Fruit fly (Drosophila melanogaster) whole organism, embryonic: Measurements from ENCODE around the gene Dhdds.

ENCODE experiments used
- CG11093 ChIP-seq: fragments of 200-800 bp; sonication (Bioruptor generic); IDR thresholded peaks from 3 replicates; pipeline ENCODE4 v1.3.6; 2022; ENCODE audit warnings: missing biosample characterization, missing genetic modification characterization
- CG11696 ChIP-seq: fragments of 200-800 bp; sonication (Bioruptor generic); IDR thresholded peaks from 2 replicates; pipeline ENCODE4 v1.3.6; 2022; ENCODE audit warnings: missing biosample characterization, missing genetic modification characterization
- CG12769 ChIP-seq: fragments of 200-800 bp; sonication (Bioruptor generic); optimal IDR thresholded peaks from 2 replicates; lab custom pipeline; 2019; ENCODE audit warnings: missing biosample characterization, mild to moderate bottlenecking, missing genetic modification characterization, moderate library complexity
- CG13123 ChIP-seq: fragments of 200-800 bp; sonication (Bioruptor generic); optimal IDR thresholded peaks from 2 replicates; lab custom pipeline; 2016; ENCODE audit warnings: missing biosample characterization, missing genetic modification characterization
- CG13424 ChIP-seq: fragments of 200-800 bp; sonication (Bioruptor generic); optimal IDR thresholded peaks from 2 replicates; lab custom pipeline; 2019; ENCODE audit warnings: missing biosample characterization, mild to moderate bottlenecking, missing genetic modification characterization, moderate library complexity
- CG16863 ChIP-seq: fragments of 200-800 bp; sonication (Bioruptor generic); optimal IDR thresholded peaks from 3 replicates; lab custom pipeline; 2016; ENCODE audit warnings: missing biosample characterization, missing genetic modification characterization
- CG17361 ChIP-seq: fragments of 200-800 bp; sonication (Bioruptor generic); IDR thresholded peaks from 3 replicates; pipeline ENCODE4 v1.3.6; 2022; ENCODE audit warnings: missing biosample characterization, missing genetic modification characterization
- CG2875 ChIP-seq: fragments of 200-800 bp; sonication (Bioruptor generic); optimal IDR thresholded peaks from 2 replicates; lab custom pipeline; 2017; ENCODE audit warnings: missing biosample characterization, mild to moderate bottlenecking, missing genetic modification characterization, missing genetic modification reagents
- CG31365 ChIP-seq: fragments of 200-800 bp; sonication (Bioruptor generic); optimal IDR thresholded peaks from 2 replicates; lab custom pipeline; 2018; ENCODE audit warnings: missing biosample characterization, mild to moderate bottlenecking, missing genetic modification characterization
- CG32532 ChIP-seq: fragments of 200-800 bp; sonication (Bioruptor generic); IDR thresholded peaks from 2 replicates; pipeline ENCODE4 v1.3.6; 2022; ENCODE audit warnings: missing biosample characterization, missing genetic modification characterization
- CG43689 ChIP-seq: fragments of 200-800 bp; sonication (Bioruptor generic); IDR thresholded peaks from 2 replicates; pipeline ENCODE4 v1.3.6; 2022; ENCODE audit warnings: missing biosample characterization, missing genetic modification characterization
- CG4404 ChIP-seq: fragments of 200-800 bp; sonication (Bioruptor generic); IDR thresholded peaks from 2 replicates; pipeline ENCODE4 v1.3.6; 2022; ENCODE audit warnings: missing biosample characterization, missing genetic modification characterization
- CG6175 ChIP-seq: fragments of 200-800 bp; sonication (Bioruptor generic); IDR thresholded peaks from 3 replicates; pipeline ENCODE4 v1.3.6; 2022; ENCODE audit warnings: missing biosample characterization, missing genetic modification characterization
- CG9932 ChIP-seq: fragments of 200-800 bp; sonication (Bioruptor generic); IDR thresholded peaks from 2 replicates; pipeline ENCODE4 v1.3.6; 2022; ENCODE audit warnings: missing biosample characterization, missing genetic modification characterization
- Doc2 ChIP-seq: fragments of 200-800 bp; sonication (Bioruptor generic); IDR thresholded peaks from 2 replicates; pipeline ENCODE4 v1.3.6; 2022; ENCODE audit warnings: missing biosample characterization, missing genetic modification characterization
- Gug ChIP-seq: fragments of 200-800 bp; sonication (Bioruptor generic); IDR thresholded peaks from 4 replicates; pipeline ENCODE4 v1.3.6; 2022; ENCODE audit warnings: missing biosample characterization, missing genetic modification characterization
- NC2β ChIP-seq: fragments of 200-800 bp; sonication (Bioruptor generic); optimal IDR thresholded peaks from 2 replicates; lab custom pipeline; 2016; ENCODE audit warnings: missing biosample characterization, missing genetic modification characterization
- NFAT ChIP-seq: fragments of 200-800 bp; sonication (Bioruptor generic); IDR thresholded peaks from 2 replicates; pipeline ENCODE4 v1.3.6; 2022; ENCODE audit warnings: missing biosample characterization, missing genetic modification characterization
- PHDP ChIP-seq: fragments of 200-800 bp; sonication (Bioruptor generic); optimal IDR thresholded peaks from 3 replicates; lab custom pipeline; 2018; ENCODE audit warnings: missing biosample characterization, mild to moderate bottlenecking, missing genetic modification characterization, moderate library complexity
- Poxn ChIP-seq: fragments of 200-800 bp; sonication (Bioruptor generic); IDR thresholded peaks from 2 replicates; pipeline ENCODE4 v1.3.6; 2022; ENCODE audit warnings: missing biosample characterization, missing genetic modification characterization
- Ptx1 ChIP-seq: fragments of 200-800 bp; sonication (Bioruptor generic); IDR thresholded peaks from 2 replicates; pipeline ENCODE4 v1.3.6; 2022; ENCODE audit warnings: missing biosample characterization, missing genetic modification characterization
- Sin3A ChIP-seq: fragments of >200 bp; optimal IDR thresholded peaks from 2 replicates; lab custom pipeline; 2018
- Sry-β ChIP-seq: fragments of 200-800 bp; sonication (Bioruptor generic); optimal IDR thresholded peaks from 2 replicates; lab custom pipeline; 2018; ENCODE audit warnings: missing biosample characterization, mild to moderate bottlenecking, missing genetic modification characterization, moderate library complexity
- ab ChIP-seq: fragments of 200-800 bp; sonication (Bioruptor generic); optimal IDR thresholded peaks from 2 replicates; lab custom pipeline; 2016; ENCODE audit warnings: missing biosample characterization, missing genetic modification characterization
- ase ChIP-seq: fragments of 200-800 bp; sonication (Bioruptor generic); IDR thresholded peaks from 3 replicates; pipeline ENCODE4 v1.3.6; 2022; ENCODE audit warnings: missing biosample characterization, missing genetic modification characterization
- bigmax ChIP-seq: fragments of 200-800 bp; sonication (Bioruptor generic); optimal IDR thresholded peaks from 2 replicates; lab custom pipeline; 2018; ENCODE audit warnings: missing biosample characterization, mild to moderate bottlenecking, missing genetic modification characterization
- bowl ChIP-seq: fragments of 200-800 bp; sonication (Bioruptor generic); IDR thresholded peaks from 2 replicates; pipeline ENCODE4 v1.3.6; 2022; ENCODE audit warnings: missing biosample characterization, missing genetic modification characterization
- chn ChIP-seq: fragments of 200-800 bp; sonication (Bioruptor generic); optimal IDR thresholded peaks from 2 replicates; lab custom pipeline; 2016; ENCODE audit warnings: missing biosample characterization, missing genetic modification characterization
- corto ChIP-seq: fragments of 200-800 bp; sonication (Bioruptor generic); optimal IDR thresholded peaks from 2 replicates; lab custom pipeline; 2016; ENCODE audit warnings: missing biosample characterization, mild to moderate bottlenecking, missing genetic modification characterization, moderate library complexity
- crc ChIP-seq: fragments of 200-800 bp; sonication (Bioruptor generic); optimal IDR thresholded peaks from 2 replicates; lab custom pipeline; 2016; ENCODE audit warnings: missing biosample characterization, missing genetic modification characterization
- danr ChIP-seq: fragments of 200-800 bp; sonication (Bioruptor generic); IDR thresholded peaks from 2 replicates; pipeline ENCODE4 v1.3.6; 2022; ENCODE audit warnings: missing biosample characterization, missing genetic modification characterization
- dimm ChIP-seq: fragments of 200-800 bp; sonication (Bioruptor generic); IDR thresholded peaks from 2 replicates; pipeline ENCODE4 v1.3.6; 2022; ENCODE audit warnings: missing biosample characterization, missing genetic modification characterization
- dm ChIP-seq: fragments of 200-800 bp; sonication (Bioruptor generic); optimal IDR thresholded peaks from 3 replicates; lab custom pipeline; 2016; ENCODE audit warnings: missing biosample characterization, missing genetic modification characterization
- en ChIP-seq: fragments of 200-800 bp; sonication (Bioruptor generic); optimal IDR thresholded peaks from 2 replicates; lab custom pipeline; 2016; ENCODE audit warnings: missing biosample characterization, missing genetic modification characterization
- fd64A ChIP-seq: fragments of 200-800 bp; sonication (Bioruptor generic); optimal IDR thresholded peaks from 3 replicates; lab custom pipeline; 2018; ENCODE audit warnings: missing biosample characterization, mild to moderate bottlenecking, missing genetic modification characterization
- fru ChIP-seq: fragments of >200 bp; optimal IDR thresholded peaks from 2 replicates; lab custom pipeline; 2017
- ftz-f1 ChIP-seq: fragments of 200-800 bp; sonication (Bioruptor generic); optimal IDR thresholded peaks from 2 replicates; lab custom pipeline; 2016; ENCODE audit warnings: missing biosample characterization, missing genetic modification characterization
- gsb-n ChIP-seq: fragments of 200-800 bp; sonication (Bioruptor generic); optimal IDR thresholded peaks from 3 replicates; lab custom pipeline; 2018; ENCODE audit warnings: missing biosample characterization, mild to moderate bottlenecking, missing genetic modification characterization
- hb ChIP-seq: fragments of 200-800 bp; sonication (Bioruptor generic); IDR thresholded peaks from 3 replicates; pipeline ENCODE4 v1.3.6; 2022; ENCODE audit warnings: missing biosample characterization, missing genetic modification characterization; ENCODE audit not compliant: partially characterized antibody
- ind ChIP-seq: fragments of 200-800 bp; sonication (Bioruptor generic); optimal IDR thresholded peaks from 3 replicates; lab custom pipeline; 2016; ENCODE audit warnings: missing biosample characterization, missing genetic modification characterization
- jing ChIP-seq: fragments of 200-800 bp; sonication (Bioruptor generic); optimal IDR thresholded peaks from 2 replicates; lab custom pipeline; 2018; ENCODE audit warnings: missing biosample characterization, mild to moderate bottlenecking, missing genetic modification characterization
- kay ChIP-seq: fragments of 200-800 bp; sonication (Bioruptor generic); optimal IDR thresholded peaks from 2 replicates; lab custom pipeline; 2016; ENCODE audit warnings: missing biosample characterization, missing genetic modification characterization
- ken ChIP-seq: fragments of 200-800 bp; sonication (Bioruptor generic); IDR thresholded peaks from 3 replicates; pipeline ENCODE4 v1.3.6; 2022; ENCODE audit warnings: missing biosample characterization, missing genetic modification characterization
- nerfin-1 ChIP-seq: fragments of 200-800 bp; sonication (Bioruptor generic); optimal IDR thresholded peaks from 3 replicates; lab custom pipeline; 2019; ENCODE audit warnings: missing biosample characterization, mild to moderate bottlenecking, missing genetic modification characterization, moderate library complexity
- odd ChIP-seq: fragments of 200-800 bp; sonication (Bioruptor generic); optimal IDR thresholded peaks from 2 replicates; lab custom pipeline; 2017; ENCODE audit warnings: missing biosample characterization, mild to moderate bottlenecking, missing genetic modification characterization
- pnt ChIP-seq: fragments of 200-800 bp; sonication (Bioruptor generic); optimal IDR thresholded peaks from 3 replicates; lab custom pipeline; 2016; ENCODE audit warnings: missing biosample characterization, missing genetic modification characterization
- psq ChIP-seq: fragments of 200-800 bp; sonication (Bioruptor generic); optimal IDR thresholded peaks from 2 replicates; lab custom pipeline; 2017; ENCODE audit warnings: missing biosample characterization, missing genetic modification characterization
- repo ChIP-seq: fragments of 200-800 bp; sonication (Bioruptor generic); optimal IDR thresholded peaks from 2 replicates; lab custom pipeline; 2016; ENCODE audit warnings: missing biosample characterization, missing genetic modification characterization
- salm ChIP-seq: fragments of 200-800 bp; sonication (Bioruptor generic); optimal IDR thresholded peaks from 2 replicates; lab custom pipeline; 2018; ENCODE audit warnings: missing biosample characterization, mild to moderate bottlenecking, missing genetic modification characterization
- sob ChIP-seq: fragments of 200-800 bp; sonication (Bioruptor generic); IDR thresholded peaks from 2 replicates; pipeline ENCODE4 v1.3.6; 2022; ENCODE audit warnings: missing biosample characterization, missing genetic modification characterization
- ssp ChIP-seq: fragments of 200-800 bp; sonication (Bioruptor generic); IDR thresholded peaks from 2 replicates; pipeline ENCODE4 v1.3.6; 2022; ENCODE audit warnings: missing biosample characterization, missing genetic modification characterization
- wdn ChIP-seq: fragments of 200-800 bp; sonication (Bioruptor generic); IDR thresholded peaks from 2 replicates; pipeline ENCODE4 v1.3.6; 2022; ENCODE audit warnings: missing biosample characterization, missing genetic modification characterization
- yki ChIP-seq: fragments of >200 bp; optimal IDR thresholded peaks from 3 replicates; lab custom pipeline; 2018

Gene Dhdds

dm6 chrX:7920081-7920688, 13.0 kb downstream of the Dhdds start, which contains the start of the genes hdm and Ykt6 (continued):
- peak; percentile 73; the same call in 1 of the 3 replicates for TF ChIP-seq CG6175 (GFP tag; lab: Robert Waterston, UW)
- TF ChIP-seq odd (GFP tag; lab: Kevin White, UChicago): no peak
- TF ChIP-seq pnt (GFP tag; lab: Kevin White, UChicago): peak; percentile 76
- peak; percentile 73 for TF ChIP-seq crc (GFP tag; lab: Kevin White, UChicago)
- peak; percentile 63; the same call in 1 of the 2 replicates for TF ChIP-seq bowl (GFP tag; lab: Robert Waterston, UW)
- no peak for TF ChIP-seq CG12769 (tag; lab: Kevin White, UChicago)
- no peak for TF ChIP-seq yki (lab: Kevin White, UChicago)
- TF ChIP-seq kay (GFP tag; lab: Kevin White, UChicago): peak; percentile 79
- TF ChIP-seq nerfin-1: peak; percentile 43
- TF ChIP-seq chn (GFP tag; lab: Kevin White, UChicago): peak; percentile 76
- TF ChIP-seq CG13424: peak; percentile 82
- peak; percentile 51 for TF ChIP-seq gsb-n (tag; lab: Kevin White, UChicago)
- peak; percentile 64 for TF ChIP-seq ssp (GFP tag; lab: Robert Waterston, UW)
- TF ChIP-seq CG4404: peak; percentile 79
- no peak for TF ChIP-seq ftz-f1 (GFP tag; lab: Kevin White, UChicago)
- no peak for TF ChIP-seq fru (lab: Kevin White, UChicago)
- peak; percentile 12 for TF ChIP-seq Sry-β
- peak; percentile 65 for TF ChIP-seq Sin3A (lab: Kevin White, UChicago)
- peak; percentile 12 for TF ChIP-seq salm (tag; lab: Kevin White, UChicago)
- peak; percentile 78; the same call in 3 of the 4 replicates for TF ChIP-seq Gug (GFP tag; lab: Robert Waterston, UW)
- no peak; the same call in 2 of the 3 replicates for TF ChIP-seq CG17361
- no peak for TF ChIP-seq CG43689
- TF ChIP-seq danr (GFP tag; lab: Robert Waterston, UW): peak; percentile 71; the same call in 1 of the 2 replicates
- TF ChIP-seq sob (GFP tag; lab: Robert Waterston, UW): peak; percentile 90
- TF ChIP-seq Ptx1 (GFP tag; lab: Robert Waterston, UW): peak; percentile 87
- no peak for TF ChIP-seq dimm (GFP tag; lab: Robert Waterston, UW)
- TF ChIP-seq dm (GFP tag; lab: Kevin White, UChicago): peak; percentile 67
- TF ChIP-seq CG2875 (GFP tag; lab: Kevin White, UChicago): peak; percentile 55
- TF ChIP-seq CG9932 (GFP tag; lab: Robert Waterston, UW): peak; percentile 90
- peak; percentile 58 for TF ChIP-seq en (GFP tag; lab: Kevin White, UChicago)
- TF ChIP-seq NFAT (GFP tag; lab: Robert Waterston, UW): peak; percentile 79; the same call in 1 of the 2 replicates
- no peak for TF ChIP-seq bigmax (GFP tag; lab: Kevin White, UChicago)
- peak; percentile 81 for TF ChIP-seq NC2β (GFP tag; lab: Kevin White, UChicago)
- TF ChIP-seq CG16863 (GFP tag; lab: Kevin White, UChicago): peak; percentile 80
- peak; percentile 84 for TF ChIP-seq ken (GFP tag; lab: Robert Waterston, UW)
- peak; percentile 72 for TF ChIP-seq PHDP (tag; lab: Kevin White, UChicago)
- peak; percentile 70 for TF ChIP-seq CG13123 (GFP tag; lab: Kevin White, UChicago)
- peak; percentile 85 for TF ChIP-seq CG32532 (GFP tag; lab: Robert Waterston, UW)
- peak; percentile 68 for TF ChIP-seq CG11093
- peak; percentile 52 for TF ChIP-seq repo (GFP tag; lab: Kevin White, UChicago)
- peak; percentile 3 for TF ChIP-seq corto (GFP tag; lab: Kevin White, UChicago)
- peak; percentile 37; the same call in 1 of the 2 replicates for TF ChIP-seq CG11696
- TF ChIP-seq ind (GFP tag; lab: Kevin White, UChicago): no peak
- TF ChIP-seq jing (GFP tag; lab: Kevin White, UChicago): no peak
- peak; percentile 81 for TF ChIP-seq wdn (GFP tag; lab: Robert Waterston, UW)
- peak; percentile 43 for TF ChIP-seq psq (GFP tag; lab: Kevin White, UChicago)
- no peak for TF ChIP-seq Doc2 (GFP tag; lab: Robert Waterston, UW)
- TF ChIP-seq ab (GFP tag; lab: Kevin White, UChicago): no peak
- TF ChIP-seq Poxn: peak; percentile 10; the same call in 1 of the 2 replicates
- peak; percentile 59; the same call in 1 of the 3 replicates for TF ChIP-seq ase (GFP tag; lab: Robert Waterston, UW)
- no peak for TF ChIP-seq fd64A
- peak; percentile 92 for TF ChIP-seq hb (GFP tag; lab: Robert Waterston, UW)
- peak; percentile 36 for TF ChIP-seq CG31365 (tag; lab: Kevin White, UChicago)
